Worm (Caenorhabditis elegans): ENCODE measurements around the gene comt-4.

DNA sequence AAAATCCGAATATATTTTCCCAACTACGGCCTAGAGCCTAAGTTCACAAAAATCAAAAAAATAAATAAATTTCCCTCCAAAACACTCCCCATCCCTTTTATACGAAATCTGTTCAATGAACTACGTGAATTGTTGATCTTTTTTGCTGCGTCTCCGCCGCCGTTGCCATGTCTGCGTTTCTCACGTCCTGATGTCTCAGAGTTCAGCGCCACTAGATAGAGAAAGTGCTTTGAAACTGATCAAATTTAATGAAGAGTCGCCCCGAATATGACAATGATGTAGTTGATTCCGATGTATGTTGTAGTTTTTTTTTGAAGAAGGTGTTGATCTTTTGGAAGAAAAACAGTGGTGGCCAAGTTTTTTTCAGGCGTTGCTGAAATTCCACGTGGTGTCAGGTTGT, 4.3 kb upstream of the comt-4 start:
- no peak for TF ChIP-seq ama-1 (optimal IDR thresholded peaks at IDR 0.05)
- no peak for TF ChIP-seq hmg-4 (GFP tag; optimal IDR thresholded peaks at IDR 0.05)
- no peak for TF ChIP-seq ceh-13 (GFP tag; optimal IDR thresholded peaks at IDR 0.05)
- TF ChIP-seq B0310.2 (tag; optimal IDR thresholded peaks at IDR 0.05): no peak
- TF ChIP-seq tbx-11 (GFP tag; IDR thresholded peaks at IDR 0.05): no peak
- TF ChIP-seq hmbx-1 (tag; optimal IDR thresholded peaks at IDR 0.05): no peak
- no peak for TF ChIP-seq aly-1 (tag; optimal IDR thresholded peaks at IDR 0.05)
- TF ChIP-seq flt-1 (GFP tag; IDR thresholded peaks at IDR 0.05): no peak
- TF ChIP-seq ets-7 (tag; optimal IDR thresholded peaks at IDR 0.05): no peak
- TF ChIP-seq pes-1 (GFP tag; IDR thresholded peaks at IDR 0.05): no peak
